Fruit fly (Drosophila melanogaster) whole organism, embryonic: ENCODE data around the gene Iris.

Source experiments
- CG10321 ChIP-seq: fragments of 200-800 bp; sonication (Bioruptor generic); IDR thresholded peaks from 2 replicates; pipeline ENCODE4 v1.3.6; 2022; ENCODE audit warnings: missing biosample characterization, missing genetic modification characterization
- CG10959 ChIP-seq: fragments of 200-800 bp; sonication (Bioruptor generic); IDR thresholded peaks from 2 replicates; pipeline ENCODE4 v1.3.6; 2022; ENCODE audit warnings: missing biosample characterization, missing genetic modification characterization
- CG11560 ChIP-seq: fragments of 200-800 bp; sonication (Bioruptor generic); IDR thresholded peaks from 3 replicates; pipeline ENCODE4 v1.3.6; 2022; ENCODE audit warnings: missing biosample characterization, missing genetic modification characterization
- CG11723 ChIP-seq: fragments of 200-800 bp; sonication (Bioruptor generic); optimal IDR thresholded peaks from 2 replicates; lab custom pipeline; 2017; ENCODE audit warnings: missing biosample characterization, mild to moderate bottlenecking, missing genetic modification characterization
- CG12659 ChIP-seq: fragments of 200-800 bp; sonication (Bioruptor generic); optimal IDR thresholded peaks from 3 replicates; lab custom pipeline; 2017; ENCODE audit warnings: mild to moderate bottlenecking, missing biosample characterization, missing genetic modification reagents, missing genetic modification characterization
- CG12769 ChIP-seq: fragments of 200-800 bp; sonication (Bioruptor generic); optimal IDR thresholded peaks from 2 replicates; lab custom pipeline; 2019; ENCODE audit warnings: missing biosample characterization, mild to moderate bottlenecking, missing genetic modification characterization, moderate library complexity
- CG13296 ChIP-seq: fragments of 200-800 bp; sonication (Bioruptor generic); optimal IDR thresholded peaks from 3 replicates; lab custom pipeline; 2018; ENCODE audit warnings: missing biosample characterization, mild to moderate bottlenecking, missing genetic modification characterization
- CG13624 ChIP-seq: fragments of 200-800 bp; sonication (Bioruptor generic); optimal IDR thresholded peaks from 2 replicates; lab custom pipeline; 2016; ENCODE audit warnings: missing biosample characterization, missing genetic modification characterization
- CG14860 ChIP-seq: fragments of 200-800 bp; sonication (Bioruptor generic); IDR thresholded peaks from 3 replicates; pipeline ENCODE4 v1.3.6; 2022; ENCODE audit warnings: missing biosample characterization, missing genetic modification characterization; ENCODE audit not compliant: partially characterized antibody
- CG1602 ChIP-seq: fragments of 200-800 bp; sonication (Bioruptor generic); optimal IDR thresholded peaks from 3 replicates; lab custom pipeline; 2016; ENCODE audit warnings: missing biosample characterization, missing genetic modification characterization
- CG16863 ChIP-seq: fragments of 200-800 bp; sonication (Bioruptor generic); optimal IDR thresholded peaks from 3 replicates; lab custom pipeline; 2016; ENCODE audit warnings: missing biosample characterization, missing genetic modification characterization
- CG18599 ChIP-seq: fragments of 200-800 bp; sonication (Bioruptor generic); optimal IDR thresholded peaks from 3 replicates; lab custom pipeline; 2017; ENCODE audit warnings: missing biosample characterization, missing genetic modification characterization, mild to moderate bottlenecking, moderate library complexity, missing genetic modification reagents
- CG2116 ChIP-seq: fragments of 200-800 bp; sonication (Bioruptor generic); optimal IDR thresholded peaks from 3 replicates; lab custom pipeline; 2018; ENCODE audit warnings: missing biosample characterization, mild to moderate bottlenecking, missing genetic modification characterization
- CG2120 ChIP-seq: fragments of 200-800 bp; sonication (Bioruptor generic); optimal IDR thresholded peaks from 3 replicates; lab custom pipeline; 2016; ENCODE audit warnings: missing biosample characterization, missing genetic modification characterization
- CG2199 ChIP-seq: fragments of 200-800 bp; sonication (Bioruptor generic); IDR thresholded peaks from 3 replicates; pipeline ENCODE4 v1.3.6; 2022; ENCODE audit warnings: missing biosample characterization, missing genetic modification characterization
- CG32772 ChIP-seq: fragments of 200-800 bp; sonication (Bioruptor generic); IDR thresholded peaks from 2 replicates; pipeline ENCODE4 v1.3.6; 2022; ENCODE audit warnings: missing biosample characterization, missing genetic modification characterization
- CG34224 ChIP-seq: fragments of 200-800 bp; sonication (Bioruptor generic); IDR thresholded peaks from 3 replicates; pipeline ENCODE4 v1.3.6; 2022; ENCODE audit warnings: missing biosample characterization, missing genetic modification characterization; ENCODE audit not compliant: partially characterized antibody
- CG3838 ChIP-seq: fragments of 200-800 bp; sonication (Bioruptor generic); optimal IDR thresholded peaks from 3 replicates; lab custom pipeline; 2016; ENCODE audit warnings: missing biosample characterization, missing genetic modification characterization
- CG7839 ChIP-seq: fragments of 200-800 bp; sonication (Bioruptor generic); optimal IDR thresholded peaks from 3 replicates; lab custom pipeline; 2018; ENCODE audit warnings: missing biosample characterization, mild to moderate bottlenecking, missing genetic modification characterization, moderate library complexity
- CG7963 ChIP-seq: fragments of 200-800 bp; sonication (Bioruptor generic); IDR thresholded peaks from 3 replicates; pipeline ENCODE4 v1.3.6; 2022; ENCODE audit warnings: missing biosample characterization, missing genetic modification characterization; ENCODE audit not compliant: partially characterized antibody
- CrebB ChIP-seq: fragments of 200-800 bp; sonication (Bioruptor generic); optimal IDR thresholded peaks from 3 replicates; lab custom pipeline; 2018; ENCODE audit warnings: missing biosample characterization, mild to moderate bottlenecking, missing genetic modification characterization
- Dfd ChIP-seq, 2 experiments: fragments of >200 bp; optimal IDR thresholded peaks; 2 replicates each; lab custom pipeline; 2017; ENCODE audit warnings: missing biosample characterization in 2 of 2, missing genetic modification characterization in 2 of 2
- Doc3 ChIP-seq: fragments of 200-800 bp; sonication (Bioruptor generic); IDR thresholded peaks from 3 replicates; pipeline ENCODE4 v1.3.6; 2022; ENCODE audit warnings: missing biosample characterization, missing genetic modification characterization; ENCODE audit not compliant: partially characterized antibody
- Kr ChIP-seq: fragments of 200-800 bp; sonication (Bioruptor generic); optimal IDR thresholded peaks from 2 replicates; lab custom pipeline; 2017; ENCODE audit warnings: missing biosample characterization, mild to moderate bottlenecking, missing genetic modification characterization
- Myb ChIP-seq: fragments of 200-800 bp; sonication (Bioruptor generic); optimal IDR thresholded peaks from 2 replicates; lab custom pipeline; 2016; ENCODE audit warnings: missing biosample characterization, missing genetic modification characterization
- Nf-YA ChIP-seq: fragments of 200-800 bp; sonication (Bioruptor generic); IDR thresholded peaks from 2 replicates; pipeline ENCODE4 v1.3.6; 2022; ENCODE audit warnings: missing biosample characterization, missing genetic modification characterization
- Side ChIP-seq: fragments of 200-800 bp; sonication (Bioruptor generic); optimal IDR thresholded peaks from 2 replicates; lab custom pipeline; 2016; ENCODE audit warnings: missing biosample characterization, missing genetic modification characterization
- Tbp ChIP-seq: fragments of >200 bp; optimal IDR thresholded peaks from 2 replicates; lab custom pipeline; 2018; ENCODE audit warnings: missing biosample characterization, missing genetic modification characterization
- btn ChIP-seq: fragments of 200-800 bp; sonication (Bioruptor generic); optimal IDR thresholded peaks from 2 replicates; lab custom pipeline; 2016; ENCODE audit warnings: missing biosample characterization, missing genetic modification characterization
- cas ChIP-seq: fragments of 200-800 bp; sonication (Bioruptor generic); IDR thresholded peaks from 2 replicates; pipeline ENCODE4 v1.3.6; 2022; ENCODE audit warnings: missing biosample characterization, missing genetic modification characterization
- chif ChIP-seq, 2 experiments: fragments of 200-800 bp; sonication (Bioruptor generic); optimal IDR thresholded peaks; 3 replicates each; lab custom pipeline; 2016; ENCODE audit warnings: missing biosample characterization in 2 of 2, missing genetic modification characterization in 2 of 2
- ci ChIP-seq: fragments of 200-800 bp; sonication (Bioruptor generic); IDR thresholded peaks from 3 replicates; pipeline ENCODE4 v1.3.6; 2022; ENCODE audit warnings: missing biosample characterization, missing genetic modification characterization
- dysf ChIP-seq: fragments of 200-800 bp; sonication (Bioruptor generic); IDR thresholded peaks from 3 replicates; pipeline ENCODE4 v1.3.6; 2022; ENCODE audit warnings: missing biosample characterization, missing genetic modification characterization
- ftz-f1 ChIP-seq: fragments of 200-800 bp; sonication (Bioruptor generic); optimal IDR thresholded peaks from 2 replicates; lab custom pipeline; 2016; ENCODE audit warnings: missing biosample characterization, missing genetic modification characterization
- gfzf ChIP-seq: fragments of 200-800 bp; sonication (Bioruptor generic); optimal IDR thresholded peaks from 2 replicates; lab custom pipeline; 2016; ENCODE audit warnings: missing biosample characterization, mild to moderate bottlenecking, missing genetic modification characterization, moderate library complexity
- grau ChIP-seq: fragments of 200-800 bp; optimal IDR thresholded peaks from 3 replicates; lab custom pipeline; 2019; ENCODE audit warnings: missing biosample characterization, mild to moderate bottlenecking, missing genetic modification characterization, moderate library complexity
- gro ChIP-seq: fragments of 200-800 bp; sonication (Bioruptor generic); optimal IDR thresholded peaks from 2 replicates; lab custom pipeline; 2016; ENCODE audit warnings: missing biosample characterization, missing genetic modification characterization
- insv ChIP-seq, 2 experiments: fragments of 200-800 bp; sonication (Bioruptor generic); optimal IDR thresholded peaks; 3 replicates each; lab custom pipeline; 2016 to 2018; ENCODE audit warnings: missing biosample characterization in 2 of 2, missing genetic modification characterization in 2 of 2
- lmd ChIP-seq: fragments of 200-800 bp; sonication (Bioruptor generic); IDR thresholded peaks from 2 replicates; pipeline ENCODE4 v1.3.6; 2022; ENCODE audit warnings: missing biosample characterization, missing genetic modification characterization
- pan ChIP-seq, 4 experiments: fragments of >200 bp in 3 of 4; fragments of 200-800 bp in 1 of 4; sonication (Bioruptor generic) in 1 of 4; optimal IDR thresholded peaks in 3 of 4; IDR thresholded peaks in 1 of 4; 2 replicates each; pipeline versions ENCODE4 v1.3.6 to Lab custom; 2017 to 2022; ENCODE audit warnings: missing biosample characterization in 2 of 4, missing genetic modification characterization in 2 of 4, mixed read lengths in 1 of 4
- ro ChIP-seq: fragments of 200-800 bp; sonication (Bioruptor generic); IDR thresholded peaks from 2 replicates; pipeline ENCODE4 v1.3.6; 2022; ENCODE audit warnings: missing biosample characterization, missing genetic modification characterization
- scrt ChIP-seq: fragments of 200-800 bp; sonication (Bioruptor generic); optimal IDR thresholded peaks from 2 replicates; lab custom pipeline; 2018; ENCODE audit warnings: missing biosample characterization, mild to moderate bottlenecking, missing genetic modification characterization, moderate library complexity
- so ChIP-seq: fragments of 200-800 bp; sonication (Bioruptor generic); IDR thresholded peaks from 3 replicates; pipeline ENCODE4 v1.3.6; 2022; ENCODE audit warnings: missing biosample characterization, missing genetic modification characterization
- sug ChIP-seq: fragments of 200-800 bp; optimal IDR thresholded peaks from 2 replicates; lab custom pipeline; 2019; ENCODE audit warnings: missing biosample characterization, mild to moderate bottlenecking, missing genetic modification characterization, moderate library complexity
- tgo ChIP-seq: fragments of 200-800 bp; sonication (Bioruptor generic); IDR thresholded peaks from 3 replicates; pipeline ENCODE4 v1.3.6; 2022; ENCODE audit warnings: missing biosample characterization, missing genetic modification characterization
- tup ChIP-seq: fragments of 200-800 bp; sonication (Bioruptor generic); optimal IDR thresholded peaks from 2 replicates; lab custom pipeline; 2016; ENCODE audit warnings: missing biosample characterization, mild to moderate bottlenecking, missing genetic modification characterization, moderate library complexity
- wor ChIP-seq: fragments of 200-800 bp; sonication (Bioruptor generic); IDR thresholded peaks from 2 replicates; pipeline ENCODE4 v1.3.6; 2022; ENCODE audit warnings: missing biosample characterization, missing genetic modification characterization
- zfh1 ChIP-seq: fragments of 200-800 bp; sonication (Bioruptor generic); IDR thresholded peaks from 3 replicates; pipeline ENCODE4 v1.3.6; 2022; ENCODE audit warnings: missing biosample characterization, missing genetic modification characterization

The Iris gene

DNA sequence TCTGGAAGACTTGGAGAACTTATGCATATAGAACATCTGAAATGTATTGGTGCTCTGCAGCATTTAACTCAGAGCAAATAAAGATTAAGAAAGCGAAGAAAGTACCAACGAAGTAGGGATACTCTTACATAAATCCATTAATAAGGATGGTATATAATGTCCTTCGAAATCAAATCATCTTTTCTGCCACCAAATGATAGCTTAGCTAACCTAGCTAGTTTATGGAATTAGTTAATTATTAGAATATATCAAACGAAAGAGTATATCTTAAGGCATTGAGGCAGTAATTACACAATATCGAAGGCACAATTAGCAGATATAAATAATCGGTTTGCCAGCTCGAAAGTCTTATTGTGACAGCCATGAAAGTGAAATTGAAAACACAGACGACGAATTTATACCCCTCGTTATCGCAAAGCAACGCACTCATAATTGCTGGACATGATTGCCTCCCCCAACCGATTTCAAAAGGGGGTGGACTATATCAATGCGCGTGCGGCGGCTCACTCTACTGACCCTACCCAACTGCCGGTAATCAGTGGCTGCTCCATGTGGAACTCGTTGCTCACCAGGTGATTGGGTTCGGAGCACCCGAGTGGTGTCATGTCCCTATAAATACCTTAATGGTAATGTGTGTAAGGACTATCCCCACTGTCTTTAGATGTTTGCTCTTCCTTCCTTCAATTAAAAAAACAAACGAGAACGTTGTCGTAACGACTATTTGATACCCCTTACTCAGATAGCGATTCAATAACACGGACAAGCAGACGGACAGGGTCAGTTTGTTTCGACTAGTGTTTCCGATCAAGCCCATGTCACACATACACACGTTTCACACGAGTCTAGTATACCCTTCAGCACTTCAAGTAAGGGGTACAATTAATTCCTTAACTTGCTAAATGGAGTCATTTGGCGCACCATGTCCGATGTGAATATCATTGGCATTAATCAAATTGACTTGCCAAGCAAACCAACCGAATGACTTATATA is 10.8 kb upstream of the Iris start (continued):
- no peak for TF ChIP-seq ftz-f1 (GFP tag; lab: Kevin White, UChicago)
- no peak for TF ChIP-seq so (GFP tag; lab: Robert Waterston, UW)
- 0 out of 2 replicates have a peak, but pooled peaks have one; percentile 12 for TF ChIP-seq CG32772 (GFP tag; lab: Robert Waterston, UW)
- peak; percentile 38 for TF ChIP-seq gro
- no peak for TF ChIP-seq CG2116 (GFP tag; lab: Kevin White, UChicago)
- TF ChIP-seq CG11723 (GFP tag; lab: Kevin White, UChicago) = no peak
- TF ChIP-seq Doc3 = no peak
- no peak for TF ChIP-seq CG3838 (GFP tag; lab: Kevin White, UChicago)
- TF ChIP-seq chif (GFP tag; optimal IDR thresholded peaks at IDR 0.05; lab: Kevin White, UChicago) = peak; percentile 30 to 40
- TF ChIP-seq wor (GFP tag; lab: Robert Waterston, UW) = no peak
- TF ChIP-seq CG13296 (GFP tag; lab: Kevin White, UChicago) = peak; percentile 42
- peak; percentile 35 for TF ChIP-seq CG13624
- TF ChIP-seq CG14860 = 0 out of 3 replicates have a peak, but pooled peaks have one; percentile 15
- TF ChIP-seq CG10321 (GFP tag; lab: Robert Waterston, UW) = no peak
- no peak for TF ChIP-seq CG10959 (GFP tag; lab: Robert Waterston, UW)
- peak; percentile 69; the same call in 2 of the 3 replicates for TF ChIP-seq ci (GFP tag; lab: Robert Waterston, UW)
- peak; percentile 67 for TF ChIP-seq CG7839
- peak; percentile 49; the same call in 2 of the 3 replicates for TF ChIP-seq tgo (GFP tag; lab: Robert Waterston, UW)
- TF ChIP-seq pan (optimal IDR thresholded peaks at IDR 0.05; lab: Kevin White, UChicago) = no peak
- peak in 1 of 2 experiments; percentile 40 for TF ChIP-seq pan (GFP tag; optimal IDR thresholded peaks at IDR 0.05 in 1 of 2, IDR thresholded peaks at IDR 0.05 in 1 of 2)
- TF ChIP-seq Tbp (GFP tag; lab: Kevin White, UChicago) = no peak
- TF ChIP-seq CG2199 = no peak
- TF ChIP-seq dysf (GFP tag; lab: Robert Waterston, UW) = 0 out of 3 replicates have a peak, but pooled peaks have one; percentile 40
- TF ChIP-seq ro (GFP tag; lab: Robert Waterston, UW) = no peak
- peak; percentile 69 for TF ChIP-seq CG2120 (GFP tag; lab: Kevin White, UChicago)
- peak; percentile 40 for TF ChIP-seq lmd (GFP tag; lab: Robert Waterston, UW)
- no peak for TF ChIP-seq gfzf (GFP tag; lab: Kevin White, UChicago)
- no peak for TF ChIP-seq CG11560 (tag; lab: Robert Waterston, UW)
- peak; percentile 36 for TF ChIP-seq CG1602 (GFP tag; lab: Kevin White, UChicago)
- TF ChIP-seq CG18599 (GFP tag; lab: Kevin White, UChicago) = peak; percentile 75
- no peak for TF ChIP-seq CG34224 (GFP tag; lab: Robert Waterston, UW)
- TF ChIP-seq insv (GFP tag; optimal IDR thresholded peaks at IDR 0.05; lab: Kevin White, UChicago) = no peak
- peak; percentile 5 for TF ChIP-seq Myb (GFP tag; lab: Kevin White, UChicago)
- no peak for TF ChIP-seq scrt (GFP tag; lab: Kevin White, UChicago)
- no peak for TF ChIP-seq Dfd (GFP tag; optimal IDR thresholded peaks at IDR 0.05; lab: Kevin White, UChicago)
- TF ChIP-seq CG12769 (tag; lab: Kevin White, UChicago) = peak; percentile 79
- TF ChIP-seq CG7963 = no peak
- no peak for TF ChIP-seq Nf-YA (GFP tag; lab: Robert Waterston, UW)
- TF ChIP-seq CG12659 (GFP tag; lab: Kevin White, UChicago) = peak; percentile 23
- TF ChIP-seq sug (tag; lab: Kevin White, UChicago) = peak; percentile 41
- TF ChIP-seq zfh1 (GFP tag; lab: Robert Waterston, UW) = peak; percentile 51; the same call in 1 of the 3 replicates
- TF ChIP-seq cas (GFP tag; lab: Robert Waterston, UW) = peak; percentile 31; the same call in 1 of the 2 replicates
- no peak for TF ChIP-seq Side (GFP tag; lab: Kevin White, UChicago)
- TF ChIP-seq btn (GFP tag; lab: Kevin White, UChicago) = no peak
- TF ChIP-seq grau (tag; lab: Kevin White, UChicago) = peak; percentile 71
- TF ChIP-seq CG16863 (GFP tag; lab: Kevin White, UChicago) = peak; percentile 26
- no peak for TF ChIP-seq Kr (GFP tag; lab: Kevin White, UChicago)
- TF ChIP-seq tup (GFP tag; lab: Kevin White, UChicago) = no peak
- peak; percentile 1 for TF ChIP-seq CrebB (tag; lab: Kevin White, UChicago)
